Worm (Caenorhabditis elegans) whole organism, mixed stage, embryonic: ENCODE data around the gene sri-1.

Experiments used
- ceh-83 ChIP-seq: fragments of 200-800 bp; sonication (Bioruptor generic); optimal IDR thresholded peaks from 2 replicates; lab custom pipeline; 2018; ENCODE audit warnings: mild to moderate bottlenecking, missing genetic modification characterization, missing compliant biosample characterization
- elt-3 ChIP-seq: fragments of 150-350 bp; optimal IDR thresholded peaks from 2 replicates; lab custom pipeline; 2014; ENCODE audit warnings: missing biosample characterization, missing genetic modification characterization
- lin-13 ChIP-seq: fragments of 150-350 bp; optimal IDR thresholded peaks from 2 replicates; lab custom pipeline; 2014; ENCODE audit warnings: missing biosample characterization, missing genetic modification characterization
- mep-1 ChIP-seq: fragments of 150-350 bp; optimal IDR thresholded peaks from 2 replicates; lab custom pipeline; 2017; ENCODE audit warnings: missing biosample characterization, missing genetic modification reagents, missing genetic modification characterization, inconsistent platforms
- pha-4 ChIP-seq: fragments of 150-350 bp; optimal IDR thresholded peaks from 2 replicates; lab custom pipeline; 2018; ENCODE audit warnings: missing biosample characterization, missing genetic modification reagents, missing genetic modification characterization
- snpc-4 ChIP-seq: fragments of 150-350 bp; optimal IDR thresholded peaks from 2 replicates; lab custom pipeline; 2014; ENCODE audit warnings: missing biosample characterization, missing genetic modification characterization
- ztf-11 ChIP-seq: fragments of 150-350 bp; optimal IDR thresholded peaks from 2 replicates; lab custom pipeline; 2014; ENCODE audit warnings: missing biosample characterization, missing genetic modification characterization

- no peak for TF ChIP-seq elt-3 (tag; lab: Kevin White, UChicago)
- no peak for TF ChIP-seq ceh-83
- TF ChIP-seq pha-4 (tag; lab: Kevin White, UChicago), result no peak
- no peak for TF ChIP-seq mep-1 (tag; lab: Kevin White, UChicago)
- no peak for TF ChIP-seq snpc-4
- TF ChIP-seq ztf-11 (tag; lab: Kevin White, UChicago), result no peak
- no peak for TF ChIP-seq lin-13 (tag; lab: Kevin White, UChicago)
Observed at ce11 chrV:15932390-15932789, 35.1 kb downstream of the sri-1 start, which contains the start of gene srw-26.
